Fruit fly (Drosophila melanogaster) whole organism, pupa: Measurements from ENCODE around the gene CG9095.

ENCODE experiments used
- CG10348 ChIP-seq: fragments of 200-800 bp; sonication (Bioruptor generic); IDR thresholded peaks from 2 replicates; pipeline ENCODE4 v1.3.6; 2022; ENCODE audit warnings: missing biosample characterization, missing genetic modification characterization
- CG12605 ChIP-seq: fragments of 200-800 bp; sonication (Bioruptor generic); IDR thresholded peaks from 2 replicates; pipeline ENCODE4 v1.3.6; 2022; ENCODE audit warnings: missing biosample characterization, missing genetic modification characterization
- CG13204 ChIP-seq: fragments of 200-800 bp; sonication (Bioruptor generic); optimal IDR thresholded peaks from 2 replicates; lab custom pipeline; 2018; ENCODE audit warnings: missing biosample characterization, mild to moderate bottlenecking, missing genetic modification characterization, moderate library complexity
- CG14655 ChIP-seq: fragments of 200-800 bp; sonication (Bioruptor generic); optimal IDR thresholded peaks from 3 replicates; lab custom pipeline; 2017; ENCODE audit warnings: mild to moderate bottlenecking, missing biosample characterization, missing genetic modification reagents, missing genetic modification characterization
- CG15710 ChIP-seq: fragments of 200-800 bp; sonication (Bioruptor generic); optimal IDR thresholded peaks from 2 replicates; lab custom pipeline; 2018; ENCODE audit warnings: missing biosample characterization, mild to moderate bottlenecking, missing genetic modification characterization, moderate library complexity
- CG17806 ChIP-seq: fragments of 200-800 bp; sonication (Bioruptor generic); optimal IDR thresholded peaks from 2 replicates; lab custom pipeline; 2018; ENCODE audit warnings: missing biosample characterization, mild to moderate bottlenecking, missing genetic modification characterization, moderate library complexity
- CG32121 ChIP-seq: fragments of 200-800 bp; sonication (Bioruptor generic); IDR thresholded peaks from 2 replicates; pipeline ENCODE4 v1.3.6; 2022; ENCODE audit warnings: missing biosample characterization, missing genetic modification characterization
- CG34367 ChIP-seq: fragments of 200-800 bp; sonication (Bioruptor generic); optimal IDR thresholded peaks from 2 replicates; lab custom pipeline; 2018; ENCODE audit warnings: missing biosample characterization, mild to moderate bottlenecking, missing genetic modification characterization
- CG4496 ChIP-seq: fragments of 200-800 bp; sonication (Bioruptor generic); IDR thresholded peaks from 3 replicates; pipeline ENCODE4 v1.3.6; 2022; ENCODE audit warnings: missing biosample characterization, missing genetic modification characterization
- CG8159 ChIP-seq: fragments of 200-800 bp; sonication (Bioruptor generic); optimal IDR thresholded peaks from 3 replicates; lab custom pipeline; 2018; ENCODE audit warnings: missing biosample characterization, mild to moderate bottlenecking, missing genetic modification characterization, moderate library complexity
- CG8301 ChIP-seq: fragments of 200-800 bp; sonication (Bioruptor generic); optimal IDR thresholded peaks from 2 replicates; lab custom pipeline; 2018; ENCODE audit warnings: missing biosample characterization, mild to moderate bottlenecking, missing genetic modification characterization
- CG9948 ChIP-seq: fragments of 200-800 bp; sonication (Bioruptor generic); optimal IDR thresholded peaks from 2 replicates; lab custom pipeline; 2018; ENCODE audit warnings: missing biosample characterization, mild to moderate bottlenecking, missing genetic modification characterization, moderate library complexity
- D1 ChIP-seq: fragments of 200-800 bp; sonication (Bioruptor generic); optimal IDR thresholded peaks from 2 replicates; lab custom pipeline; 2018; ENCODE audit warnings: missing biosample characterization, mild to moderate bottlenecking, missing genetic modification characterization, moderate library complexity
- EcR ChIP-seq: fragments of 200-800 bp; sonication (Bioruptor generic); optimal IDR thresholded peaks from 3 replicates; lab custom pipeline; 2019; ENCODE audit warnings: missing biosample characterization, missing genetic modification characterization, mild to moderate bottlenecking, moderate library complexity, missing genetic modification reagents
- Ets98B ChIP-seq: fragments of 200-800 bp; sonication (Bioruptor generic); IDR thresholded peaks from 2 replicates; pipeline ENCODE4 v1.3.6; 2022; ENCODE audit warnings: missing biosample characterization, missing genetic modification characterization
- Pif1A ChIP-seq: fragments of 200-800 bp; sonication (Bioruptor generic); optimal IDR thresholded peaks from 3 replicates; lab custom pipeline; 2016; ENCODE audit warnings: missing biosample characterization, missing genetic modification characterization
- Pif1B ChIP-seq: fragments of 200-800 bp; sonication (Bioruptor generic); optimal IDR thresholded peaks from 3 replicates; lab custom pipeline; 2016; ENCODE audit warnings: missing biosample characterization, missing genetic modification characterization
- Snoo ChIP-seq: fragments of 200-800 bp; sonication (Bioruptor generic); optimal IDR thresholded peaks from 3 replicates; lab custom pipeline; 2017; ENCODE audit warnings: missing biosample characterization, mild to moderate bottlenecking, missing genetic modification characterization, inconsistent platforms
- fd96Ca ChIP-seq: fragments of 200-800 bp; sonication (Bioruptor generic); IDR thresholded peaks from 3 replicates; pipeline ENCODE4 v1.3.6; 2022; ENCODE audit warnings: missing biosample characterization, missing genetic modification characterization
- gl ChIP-seq: fragments of 200-800 bp; sonication (Bioruptor generic); optimal IDR thresholded peaks from 2 replicates; lab custom pipeline; 2018; ENCODE audit warnings: missing biosample characterization, mild to moderate bottlenecking, missing genetic modification characterization
- rn ChIP-seq: fragments of 200-800 bp; sonication (Bioruptor generic); IDR thresholded peaks from 2 replicates; pipeline ENCODE4 v1.3.6; 2022; ENCODE audit warnings: missing biosample characterization, missing genetic modification characterization

Gene CG9095

DNA sequence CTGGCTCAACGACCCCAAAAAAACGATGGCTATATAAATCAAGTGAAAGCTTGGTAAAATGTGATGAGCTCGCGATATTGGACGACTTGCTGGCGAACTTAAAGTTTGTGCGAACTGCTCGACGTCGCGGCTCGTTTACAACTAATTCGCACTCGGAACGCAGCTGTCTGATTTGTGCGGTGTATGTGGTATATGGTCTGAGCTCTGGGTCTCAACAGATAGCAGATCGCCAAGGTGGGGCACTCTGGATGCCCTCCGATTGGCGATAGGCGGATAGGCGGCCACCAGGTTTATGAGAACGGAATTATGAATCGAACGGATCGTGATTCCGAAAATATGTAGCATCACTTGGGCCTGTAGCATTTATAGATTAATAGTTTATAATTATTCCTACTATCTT is 46.6 kb downstream of the CG9095 start, which contains the start of gene Cyp4s3:
Cyp4s3 (minus strand) TSS at position 146 of the 400 bp plus-strand sequence.
- TF ChIP-seq D1 (tag; lab: Kevin White, UChicago) (no peak), Snoo (tag; lab: Kevin White, UChicago) (no peak), Ets98B (GFP tag; lab: Robert Waterston, UW) (no peak), CG4496 (GFP tag; lab: Robert Waterston, UW) (no peak), Pif1B (GFP tag; lab: Kevin White, UChicago) (no peak)
- TF ChIP-seq, all 21 proteins: peak for 0

DNA sequence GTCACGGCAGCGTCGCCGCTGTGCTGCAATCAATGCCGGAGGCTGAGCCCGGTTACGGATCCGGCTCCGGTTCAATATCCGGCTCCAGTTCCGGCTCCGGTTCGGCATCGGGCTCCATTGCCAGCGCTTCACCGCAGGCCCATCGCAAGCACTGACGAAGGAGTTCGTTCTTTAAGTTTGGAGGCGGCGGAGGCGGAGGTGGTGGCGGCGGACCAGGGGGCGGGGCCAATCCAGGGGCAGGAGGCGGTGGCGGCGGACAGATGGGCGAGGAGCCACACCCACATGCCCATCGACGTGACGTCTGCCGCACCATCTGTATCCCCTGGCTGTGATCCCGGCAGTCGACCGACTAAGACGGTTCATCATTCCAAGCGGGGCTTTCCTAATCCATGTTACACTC is 51.1 kb downstream of the CG9095 start:
- TF ChIP-seq CG8301 (tag; lab: Kevin White, UChicago) (no peak), CG8159 (tag; lab: Kevin White, UChicago) (no peak), Pif1A (GFP tag; lab: Kevin White, UChicago) (no peak)
- TF ChIP-seq, all 21 proteins: peak for 0

DNA sequence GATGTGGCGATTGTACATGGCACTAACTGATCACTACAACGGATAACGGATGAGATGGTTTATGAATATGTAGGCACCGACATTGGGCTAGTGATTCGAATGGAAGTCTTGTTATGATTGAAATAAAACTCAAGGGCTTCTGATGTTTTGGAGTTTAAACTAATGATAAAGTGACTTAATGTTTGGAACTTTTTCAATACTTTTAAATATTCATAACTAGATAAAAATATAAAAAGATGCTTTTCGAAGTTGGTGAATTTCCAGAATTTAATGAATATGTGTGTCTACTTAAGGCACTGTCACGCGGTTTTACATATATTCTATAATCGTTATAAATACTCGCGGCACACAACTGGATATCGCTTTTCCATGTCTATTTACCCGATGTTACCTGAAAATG is 67.1 kb downstream of the CG9095 start, which contains the start of gene CG9072:
CG9072 (minus strand) TSS at position 101 of the 400 bp plus-strand sequence.
- TF ChIP-seq CG4496 (GFP tag; lab: Robert Waterston, UW) (no peak), CG32121 (GFP tag; lab: Robert Waterston, UW) (no peak), CG9948 (no peak), Snoo (tag; lab: Kevin White, UChicago) (no peak), CG10348 (GFP tag; lab: Robert Waterston, UW) (no peak), CG13204 (GFP tag; lab: Kevin White, UChicago) (no peak), CG15710 (tag; lab: Kevin White, UChicago) (no peak), fd96Ca (GFP tag; lab: Robert Waterston, UW) (no peak), CG34367 (no peak), CG8159 (tag; lab: Kevin White, UChicago) (no peak), D1 (tag; lab: Kevin White, UChicago) (no peak), Ets98B (GFP tag; lab: Robert Waterston, UW) (no peak), gl (tag; lab: Kevin White, UChicago) (no peak), EcR (GFP tag; lab: Kevin White, UChicago) (no peak), CG12605 (GFP tag; lab: Robert Waterston, UW) (no peak), Pif1A (GFP tag; lab: Kevin White, UChicago) (no peak), CG14655 (GFP tag; lab: Kevin White, UChicago) (no peak), CG17806 (no peak), Pif1B (GFP tag; lab: Kevin White, UChicago) (no peak), rn (no peak)

DNA sequence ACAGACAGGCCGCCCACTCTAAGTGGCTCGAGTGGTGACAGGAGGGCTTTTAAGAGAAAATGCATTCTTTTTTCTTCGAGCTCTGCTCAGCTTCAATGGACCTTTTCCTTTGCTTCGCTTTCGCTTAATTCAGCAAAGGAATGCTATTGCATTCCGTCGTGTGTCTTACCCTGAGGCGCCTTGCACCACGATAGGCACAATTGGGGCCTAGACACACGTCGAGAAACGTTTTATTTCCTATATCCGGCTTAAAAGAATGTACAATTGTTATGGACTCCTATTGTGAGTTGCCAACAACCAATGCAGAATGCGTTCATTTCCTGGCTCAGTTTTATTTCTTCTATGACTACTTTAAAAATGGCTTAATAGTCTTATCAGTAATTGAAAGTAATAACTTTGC is 71.9 kb downstream of the CG9095 start:
- TF ChIP-seq CG10348 (GFP tag; lab: Robert Waterston, UW) (no peak), CG32121 (GFP tag; lab: Robert Waterston, UW) (no peak), rn (no peak), D1 (tag; lab: Kevin White, UChicago) (no peak), Snoo (tag; lab: Kevin White, UChicago) (no peak), CG9948 (no peak), EcR (GFP tag; lab: Kevin White, UChicago) (no peak), fd96Ca (GFP tag; lab: Robert Waterston, UW) (no peak), CG8301 (tag; lab: Kevin White, UChicago) (no peak), CG8159 (tag; lab: Kevin White, UChicago) (no peak), Ets98B (GFP tag; lab: Robert Waterston, UW) (no peak), CG14655 (GFP tag; lab: Kevin White, UChicago) (no peak), CG13204 (GFP tag; lab: Kevin White, UChicago) (no peak)
- TF ChIP-seq, all 21 proteins: peak for 0

DNA sequence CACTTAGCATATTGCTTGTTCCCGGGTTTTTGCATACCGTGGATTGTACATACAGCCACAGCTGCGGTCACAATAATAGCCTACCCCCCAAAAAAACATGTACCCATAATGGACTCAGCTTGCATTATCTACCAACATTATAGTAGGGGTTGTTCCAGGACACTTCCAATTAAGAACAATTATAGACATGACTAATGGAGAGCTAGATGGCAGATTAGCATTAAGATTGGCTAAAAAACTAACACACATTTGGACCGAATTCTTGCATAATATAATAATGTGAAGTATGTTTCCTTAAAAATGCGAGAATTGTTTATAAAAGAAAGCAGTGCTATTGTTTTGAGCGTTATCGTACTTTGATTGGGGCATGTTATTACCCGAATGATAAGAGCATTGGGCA is 72.7 kb downstream of the CG9095 start:
- TF ChIP-seq Ets98B (GFP tag; lab: Robert Waterston, UW) = no peak
- peak; percentile 44 for TF ChIP-seq CG8159 (tag; lab: Kevin White, UChicago)
- TF ChIP-seq Pif1B (GFP tag; lab: Kevin White, UChicago) = no peak
- TF ChIP-seq, all 21 proteins: peak for 1
